Worm (Caenorhabditis elegans): ENCODE results near the gene irld-65.

DNA sequence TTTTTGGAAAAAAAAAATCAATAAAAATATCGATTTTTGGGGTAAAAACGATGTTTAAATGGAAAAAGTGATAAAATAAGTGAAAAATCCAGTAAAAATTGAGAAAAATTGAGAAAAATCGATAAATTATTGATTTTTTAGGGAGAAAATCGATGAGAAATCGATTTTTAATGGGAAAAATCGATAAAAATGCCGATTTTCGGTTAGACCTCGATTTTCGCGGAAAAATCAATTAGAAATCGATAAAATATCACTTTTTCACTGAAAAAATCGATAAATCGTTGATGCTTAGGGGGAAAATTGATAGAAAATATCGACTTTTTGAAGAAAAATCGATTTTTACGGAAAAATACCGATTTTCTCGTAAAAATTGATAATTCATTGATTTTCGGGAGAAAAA is 36.6 kb downstream of the irld-65 start:
- TF ChIP-seq unc-62 (GFP tag; optimal IDR thresholded peaks at IDR 0.05) (no peak), bed-3 (GFP tag; optimal IDR thresholded peaks at IDR 0.05) (no peak), ces-1 (GFP tag; optimal IDR thresholded peaks at IDR 0.05) (no peak), snpc-4 (tag; optimal IDR thresholded peaks at IDR 0.05) (no peak), sptf-1 (tag; optimal IDR thresholded peaks at IDR 0.05) (no peak), zip-8 (tag; optimal IDR thresholded peaks at IDR 0.05) (no peak), sem-2 (GFP tag; optimal IDR thresholded peaks at IDR 0.05) (no peak), lin-13 (tag; optimal IDR thresholded peaks at IDR 0.05) (no peak), elt-3 (tag; optimal IDR thresholded peaks at IDR 0.05) (no peak), blmp-1 (tag; optimal IDR thresholded peaks at IDR 0.05) (no peak), drap-1 (GFP tag; optimal IDR thresholded peaks at IDR 0.05) (no peak), nhr-12 (tag; optimal IDR thresholded peaks at IDR 0.05) (no peak), unc-39 (tag; optimal IDR thresholded peaks at IDR 0.05) (no peak), nhr-76 (tag; optimal IDR thresholded peaks at IDR 0.05) (no peak)
